Fruit fly (Drosophila melanogaster) whole organism, pupa: ENCODE results near the gene Nepl9.

Experiments
- CG8159 ChIP-seq: fragments of 200-800 bp; sonication (Bioruptor generic); optimal IDR thresholded peaks from 3 replicates; lab custom pipeline; 2018; ENCODE audit warnings: missing biosample characterization, mild to moderate bottlenecking, missing genetic modification characterization, moderate library complexity
- D1 ChIP-seq: fragments of 200-800 bp; sonication (Bioruptor generic); optimal IDR thresholded peaks from 2 replicates; lab custom pipeline; 2018; ENCODE audit warnings: missing biosample characterization, mild to moderate bottlenecking, missing genetic modification characterization, moderate library complexity
- Ets98B ChIP-seq: fragments of 200-800 bp; sonication (Bioruptor generic); IDR thresholded peaks from 2 replicates; pipeline ENCODE4 v1.3.6; 2022; ENCODE audit warnings: missing biosample characterization, missing genetic modification characterization
- gl ChIP-seq: fragments of 200-800 bp; sonication (Bioruptor generic); optimal IDR thresholded peaks from 2 replicates; lab custom pipeline; 2018; ENCODE audit warnings: missing biosample characterization, mild to moderate bottlenecking, missing genetic modification characterization
- rn ChIP-seq: fragments of 200-800 bp; sonication (Bioruptor generic); IDR thresholded peaks from 2 replicates; pipeline ENCODE4 v1.3.6; 2022; ENCODE audit warnings: missing biosample characterization, missing genetic modification characterization

DNA sequence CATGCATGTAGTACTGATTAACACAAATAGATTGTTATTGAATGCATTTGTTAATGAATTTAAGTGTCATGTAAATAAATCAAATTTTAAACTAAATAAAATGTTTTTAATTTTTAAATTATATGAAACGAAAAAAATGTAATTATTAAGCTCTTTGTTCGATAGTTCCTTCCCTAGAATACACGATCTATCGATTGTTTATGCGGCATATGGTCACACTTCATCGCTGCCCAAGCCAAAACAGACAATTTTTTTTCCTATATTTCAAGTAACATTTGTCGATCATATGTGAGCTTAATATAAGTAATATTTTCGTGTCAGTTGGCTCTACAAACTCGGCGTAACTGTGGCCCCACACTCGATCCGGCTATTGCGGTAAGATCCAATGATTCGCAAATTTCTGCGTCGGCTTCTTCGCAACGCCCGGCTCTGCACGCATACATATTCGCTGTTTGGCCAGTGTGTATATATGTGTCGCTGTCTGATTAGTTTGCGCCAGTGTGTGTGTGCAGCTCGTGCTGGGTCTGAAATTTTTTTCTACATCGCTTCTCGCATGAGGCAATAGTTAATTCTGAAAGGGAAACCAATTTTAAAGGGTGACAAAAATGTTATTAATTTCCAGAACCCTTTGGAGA, 10.1 kb downstream of the Nepl9 start, which contains the start of gene AspRS-m:
- no peak for TF ChIP-seq Ets98B (GFP tag; lab: Robert Waterston, UW)
- no peak for TF ChIP-seq rn
- no peak for TF ChIP-seq D1 (tag; lab: Kevin White, UChicago)
- TF ChIP-seq CG8159 (tag; lab: Kevin White, UChicago): no peak
- TF ChIP-seq gl (tag; lab: Kevin White, UChicago): no peak
